Fruit fly (Drosophila melanogaster): Measurements from ENCODE around the gene CG6168.

CG6168 gene

DNA sequence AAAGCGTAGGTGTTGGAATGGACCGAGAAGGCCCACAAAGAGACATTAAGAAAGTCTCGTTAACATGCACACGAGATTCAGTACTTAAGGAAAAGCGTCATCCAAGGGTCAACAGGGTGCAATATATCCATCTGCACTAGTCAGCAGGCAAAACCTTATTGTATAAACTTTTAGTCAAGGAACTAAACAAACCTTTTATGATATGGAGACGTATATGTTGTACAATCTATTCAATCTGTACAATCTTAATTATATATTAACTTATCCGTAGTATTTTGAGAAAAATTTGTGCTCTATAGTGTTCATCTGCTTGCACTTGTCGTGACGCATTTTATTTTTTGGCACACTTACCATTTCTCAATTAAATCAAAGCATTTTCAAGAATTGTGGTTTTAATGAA, 30.2 kb upstream of the CG6168 start:
- TF ChIP-seq Pif1B (GFP tag; optimal IDR thresholded peaks at IDR 0.05) (peak; percentile 3), Snoo (tag; optimal IDR thresholded peaks at IDR 0.05) (peak; percentile 18), CG4496 (GFP tag; IDR thresholded peaks at IDR 0.05) (peak; percentile 70; the same call in 2 of the 3 replicates), CG12605 (GFP tag; IDR thresholded peaks at IDR 0.05) (peak; percentile 66), Ets98B (GFP tag; IDR thresholded peaks at IDR 0.05) (0 out of 2 replicates have a peak, but pooled peaks have one; percentile 16), fd96Ca (GFP tag; IDR thresholded peaks at IDR 0.05) (no peak), CG8159 (tag; optimal IDR thresholded peaks at IDR 0.05) (no peak), rn (GFP tag; IDR thresholded peaks at IDR 0.05) (no peak), CG15710 (tag; optimal IDR thresholded peaks at IDR 0.05) (no peak), EcR (GFP tag; optimal IDR thresholded peaks at IDR 0.05) (no peak), CG32121 (GFP tag; IDR thresholded peaks at IDR 0.05) (peak; percentile 28; the same call in 1 of the 2 replicates), CG34367 (tag; optimal IDR thresholded peaks at IDR 0.05) (peak; percentile 6)

DNA sequence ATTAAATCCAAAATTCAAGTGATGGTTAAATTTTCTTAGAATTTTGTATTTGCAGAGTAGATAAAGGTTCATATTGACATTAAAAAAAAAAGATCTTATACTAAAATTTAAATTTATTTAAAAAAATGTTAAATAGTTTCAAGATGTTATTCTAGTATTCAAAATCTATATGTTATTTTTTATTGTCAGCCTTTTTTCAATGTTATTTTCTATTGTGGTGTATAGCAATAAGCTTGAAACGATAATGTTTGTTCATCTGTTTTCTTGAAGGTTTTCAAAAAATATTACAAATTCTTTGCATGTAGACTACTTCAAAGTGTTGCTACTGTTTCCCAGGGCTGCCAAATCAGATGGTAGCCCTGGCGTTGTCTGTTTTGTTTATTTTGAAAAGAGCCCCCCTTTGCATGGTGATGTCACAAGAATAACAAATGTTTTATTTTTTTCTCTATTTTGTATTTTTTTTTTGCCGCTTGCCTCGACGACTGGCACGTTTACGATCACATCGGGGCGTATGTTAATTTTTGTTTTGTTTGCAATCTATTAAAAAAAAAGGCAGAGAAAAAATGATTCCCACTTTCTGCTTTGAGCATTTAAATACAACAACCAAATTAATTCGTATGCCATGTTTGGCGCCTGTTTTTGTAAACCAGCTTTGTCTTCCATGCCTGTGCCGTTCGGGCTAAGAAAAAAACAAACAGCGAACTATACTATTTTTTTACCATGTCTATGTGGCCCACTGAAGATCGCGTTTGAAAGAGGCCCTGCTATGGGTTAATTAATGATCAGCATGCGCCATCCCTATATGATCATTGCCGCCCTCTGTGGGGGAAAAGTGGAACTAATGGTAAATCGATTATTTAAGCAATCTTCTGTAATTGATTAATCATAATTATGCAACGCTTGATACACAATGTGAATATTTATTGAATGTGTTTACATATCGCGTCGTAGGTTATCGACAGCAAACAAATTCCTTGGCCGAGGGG, 29.5 kb upstream of the CG6168 start:
- TF ChIP-seq CG34367 (tag; optimal IDR thresholded peaks at IDR 0.05) (peak; percentile 2), CG13204 (GFP tag; optimal IDR thresholded peaks at IDR 0.05) (no peak), CG8159 (tag; optimal IDR thresholded peaks at IDR 0.05) (peak; percentile 44), CG10348 (GFP tag; IDR thresholded peaks at IDR 0.05) (no peak), CG9948 (tag; optimal IDR thresholded peaks at IDR 0.05) (peak; percentile 31), D1 (tag; optimal IDR thresholded peaks at IDR 0.05) (no peak), rn (GFP tag; IDR thresholded peaks at IDR 0.05) (no peak; the same call in 1 of the 2 replicates), Pif1A (GFP tag; optimal IDR thresholded peaks at IDR 0.05) (peak; percentile 70), fd96Ca (GFP tag; IDR thresholded peaks at IDR 0.05) (peak; percentile 88), CG4496 (GFP tag; IDR thresholded peaks at IDR 0.05) (peak; percentile 91), CG14655 (GFP tag; optimal IDR thresholded peaks at IDR 0.05) (peak; percentile 62), gl (tag; optimal IDR thresholded peaks at IDR 0.05) (no peak), CG15710 (tag; optimal IDR thresholded peaks at IDR 0.05) (no peak), CG32121 (GFP tag; IDR thresholded peaks at IDR 0.05) (peak; percentile 79), EcR (GFP tag; optimal IDR thresholded peaks at IDR 0.05) (no peak), Pif1B (GFP tag; optimal IDR thresholded peaks at IDR 0.05) (peak; percentile 55), CG12605 (GFP tag; IDR thresholded peaks at IDR 0.05) (peak; percentile 92), CG8301 (tag; optimal IDR thresholded peaks at IDR 0.05) (peak; percentile 24), Ets98B (GFP tag; IDR thresholded peaks at IDR 0.05) (peak; percentile 78), Snoo (tag; optimal IDR thresholded peaks at IDR 0.05) (no peak), CG17806 (tag; optimal IDR thresholded peaks at IDR 0.05) (peak; percentile 25)

- TF ChIP-seq CG14655 (GFP tag; optimal IDR thresholded peaks at IDR 0.05): peak; percentile 97
- peak; percentile 81 for TF ChIP-seq CG34367 (tag; optimal IDR thresholded peaks at IDR 0.05)
- TF ChIP-seq rn (GFP tag; IDR thresholded peaks at IDR 0.05): peak; percentile 83
- no peak for TF ChIP-seq EcR (GFP tag; optimal IDR thresholded peaks at IDR 0.05)
- TF ChIP-seq CG8159 (tag; optimal IDR thresholded peaks at IDR 0.05): peak; percentile 85
- TF ChIP-seq Ets98B (GFP tag; IDR thresholded peaks at IDR 0.05): peak; percentile 85
- TF ChIP-seq Snoo (tag; optimal IDR thresholded peaks at IDR 0.05): no peak
- peak; percentile 90 for TF ChIP-seq CG17806 (tag; optimal IDR thresholded peaks at IDR 0.05)
- TF ChIP-seq Pif1A (GFP tag; optimal IDR thresholded peaks at IDR 0.05): peak; percentile 94
- peak; percentile 90 for TF ChIP-seq Pif1B (GFP tag; optimal IDR thresholded peaks at IDR 0.05)
- TF ChIP-seq CG10348 (GFP tag; IDR thresholded peaks at IDR 0.05): peak; percentile 90
- TF ChIP-seq CG4496 (GFP tag; IDR thresholded peaks at IDR 0.05): peak; percentile 91
- peak; percentile 96 for TF ChIP-seq CG9948 (tag; optimal IDR thresholded peaks at IDR 0.05)
- TF ChIP-seq CG32121 (GFP tag; IDR thresholded peaks at IDR 0.05): peak; percentile 92
- TF ChIP-seq gl (tag; optimal IDR thresholded peaks at IDR 0.05): peak; percentile 54
- TF ChIP-seq CG13204 (GFP tag; optimal IDR thresholded peaks at IDR 0.05): no peak
- TF ChIP-seq CG8301 (tag; optimal IDR thresholded peaks at IDR 0.05): peak; percentile 98
- peak; percentile 85 for TF ChIP-seq CG12605 (GFP tag; IDR thresholded peaks at IDR 0.05)
- TF ChIP-seq fd96Ca (GFP tag; IDR thresholded peaks at IDR 0.05): peak; percentile 37; the same call in 1 of the 3 replicates
- peak; percentile 77 for TF ChIP-seq CG15710 (tag; optimal IDR thresholded peaks at IDR 0.05)
- peak; percentile 82 for TF ChIP-seq D1 (tag; optimal IDR thresholded peaks at IDR 0.05)
Observed at dm6 chr3L:11349908-11350405, 28.4 kb upstream of the CG6168 start.

dm6 chr3L:11348971-11349907, 27.7 kb upstream of the CG6168 start:
- TF ChIP-seq fd96Ca (GFP tag; IDR thresholded peaks at IDR 0.05) (peak; percentile 85), CG34367 (tag; optimal IDR thresholded peaks at IDR 0.05) (peak; percentile 92), CG9948 (tag; optimal IDR thresholded peaks at IDR 0.05) (peak; percentile 94), CG17806 (tag; optimal IDR thresholded peaks at IDR 0.05) (peak; percentile 98), CG14655 (GFP tag; optimal IDR thresholded peaks at IDR 0.05) (peak; percentile 89), CG13204 (GFP tag; optimal IDR thresholded peaks at IDR 0.05) (peak; percentile 73), gl (tag; optimal IDR thresholded peaks at IDR 0.05) (peak; percentile 54), Pif1B (GFP tag; optimal IDR thresholded peaks at IDR 0.05) (peak; percentile 68), CG8159 (tag; optimal IDR thresholded peaks at IDR 0.05) (peak; percentile 92), CG12605 (GFP tag; IDR thresholded peaks at IDR 0.05) (peak; percentile 88), CG10348 (GFP tag; IDR thresholded peaks at IDR 0.05) (peak; percentile 77), Snoo (tag; optimal IDR thresholded peaks at IDR 0.05) (peak; percentile 89), CG4496 (GFP tag; IDR thresholded peaks at IDR 0.05) (peak; percentile 88), CG8301 (tag; optimal IDR thresholded peaks at IDR 0.05) (peak; percentile 88), EcR (GFP tag; optimal IDR thresholded peaks at IDR 0.05) (peak; percentile 41), CG32121 (GFP tag; IDR thresholded peaks at IDR 0.05) (peak; percentile 91), rn (GFP tag; IDR thresholded peaks at IDR 0.05) (peak; percentile 77), Pif1A (GFP tag; optimal IDR thresholded peaks at IDR 0.05) (peak; percentile 57), D1 (tag; optimal IDR thresholded peaks at IDR 0.05) (peak; percentile 94), CG15710 (tag; optimal IDR thresholded peaks at IDR 0.05) (peak; percentile 95), Ets98B (GFP tag; IDR thresholded peaks at IDR 0.05) (peak; percentile 92)

All from whole organism, pupa.